Worm (Caenorhabditis elegans) whole organism, midembryonic: ENCODE measurements around the gene unk-1.

Experiments used
- T22C8.4 ChIP-seq: fragments of 200-800 bp; sonication (Bioruptor generic); IDR thresholded peaks from 2 replicates; pipeline ENCODE4 v1.3.6; 2022; ENCODE audit warnings: missing genetic modification characterization, missing compliant biosample characterization
- cog-1 ChIP-seq: sonication (generic microtip); optimal IDR thresholded peaks from 2 replicates; lab custom pipeline; 2016; ENCODE audit warnings: missing genetic modification characterization, missing compliant biosample characterization
- flt-1 ChIP-seq: fragments of 200-800 bp; sonication (Bioruptor generic); IDR thresholded peaks from 2 replicates; pipeline ENCODE4 v1.3.6; 2022; ENCODE audit warnings: missing genetic modification characterization, missing compliant biosample characterization
- klf-2 ChIP-seq: fragments of 200-800 bp; sonication (Bioruptor generic); conservative IDR thresholded peaks from 2 replicates; pipeline ENCODE4 v1.3.6; 2022; ENCODE audit warnings: missing genetic modification reagents, missing genetic modification characterization, missing compliant biosample characterization
- med-1 ChIP-seq: sonication (generic microtip); optimal IDR thresholded peaks from 2 replicates; lab custom pipeline; 2017; ENCODE audit warnings: missing genetic modification characterization, mild to moderate bottlenecking, missing compliant biosample characterization, antibody characterized with exemption, missing genetic modification reagents; ENCODE audit not compliant: insufficient read depth
- ref-1 ChIP-seq: fragments of 200-800 bp; sonication (Bioruptor generic); conservative IDR thresholded peaks from 2 replicates; pipeline ENCODE4 v1.3.6; 2022; ENCODE audit warnings: missing genetic modification reagents, missing genetic modification characterization, missing compliant biosample characterization
- tab-1 ChIP-seq: fragments of 200-800 bp; sonication (Bioruptor generic); IDR thresholded peaks from 2 replicates; pipeline ENCODE4 v1.3.6; 2022; ENCODE audit warnings: missing genetic modification characterization, missing compliant biosample characterization
- ztf-23 ChIP-seq: fragments of 200-800 bp; sonication (Bioruptor generic); IDR thresholded peaks from 2 replicates; pipeline ENCODE4 v1.3.6; 2022; ENCODE audit warnings: missing genetic modification reagents, missing genetic modification characterization, missing compliant biosample characterization
- ztf-29 ChIP-seq: fragments of 200-800 bp; sonication (Bioruptor generic); IDR thresholded peaks from 2 replicates; pipeline ENCODE4 v1.3.6; 2022; ENCODE audit warnings: missing genetic modification reagents, missing genetic modification characterization, missing compliant biosample characterization

Gene unk-1

DNA sequence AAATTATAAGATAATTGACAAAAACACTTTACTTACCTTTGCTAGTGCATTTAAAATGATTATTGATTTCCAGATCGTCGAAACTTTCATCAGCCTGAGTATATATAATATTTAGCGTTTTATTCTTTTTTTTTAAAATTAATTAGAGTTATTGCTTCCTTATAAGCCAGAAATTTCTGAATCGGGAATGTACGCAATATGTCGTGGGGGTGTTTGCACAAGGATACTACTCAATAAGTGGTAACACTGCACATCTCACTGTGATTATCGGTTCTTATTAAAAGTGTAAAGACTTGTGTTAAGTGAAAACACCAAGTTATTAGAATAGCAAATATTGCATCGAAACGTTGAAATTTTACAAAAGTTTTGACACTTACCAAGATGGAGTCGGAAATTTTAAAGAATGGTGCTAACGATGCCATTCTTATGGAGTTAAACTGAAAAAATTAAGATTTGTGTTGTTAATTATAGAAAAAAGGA is 43.0 kb downstream of the unk-1 start, which contains the start of gene dim-1:
Gene dim-1, minus strand, starts transcription at position 430 of the 480 bp plus-strand sequence.
- TF ChIP-seq klf-2 (GFP tag; lab: Robert Waterston, UW): no peak
- no peak for TF ChIP-seq T22C8.4
- TF ChIP-seq med-1 (GFP tag; lab: Kevin White, UChicago): no peak

DNA sequence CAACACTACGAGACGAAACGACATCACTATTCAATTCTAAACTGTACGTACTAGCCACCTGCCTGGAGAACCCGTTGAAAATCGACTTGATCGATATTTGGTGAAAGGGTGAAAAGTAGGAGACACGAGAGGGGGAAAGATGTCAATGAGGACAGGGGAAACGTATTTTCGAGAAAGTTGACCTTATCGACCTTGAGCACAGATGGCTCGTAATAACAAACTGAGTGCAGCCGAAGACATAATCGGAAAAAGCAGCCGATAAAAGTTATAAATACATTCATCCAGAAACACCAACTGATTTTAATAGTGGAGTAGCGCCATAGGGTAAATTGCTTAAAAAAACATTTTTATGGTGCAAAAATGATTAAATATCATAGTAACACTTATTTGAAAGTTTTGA is 45.2 kb downstream of the unk-1 start:
- no peak for TF ChIP-seq klf-2 (GFP tag; lab: Robert Waterston, UW)
- TF ChIP-seq T22C8.4: no peak
- no peak for TF ChIP-seq tab-1
- no peak for TF ChIP-seq cog-1
- TF ChIP-seq ztf-23 (GFP tag; lab: Robert Waterston, UW): no peak
- TF ChIP-seq med-1 (GFP tag; lab: Kevin White, UChicago): no peak
- TF ChIP-seq flt-1 (GFP tag; lab: Robert Waterston, UW): no peak; the same call in 1 of the 2 replicates
- TF ChIP-seq ref-1: no peak
- TF ChIP-seq ztf-29 (GFP tag; lab: Robert Waterston, UW): no peak

DNA sequence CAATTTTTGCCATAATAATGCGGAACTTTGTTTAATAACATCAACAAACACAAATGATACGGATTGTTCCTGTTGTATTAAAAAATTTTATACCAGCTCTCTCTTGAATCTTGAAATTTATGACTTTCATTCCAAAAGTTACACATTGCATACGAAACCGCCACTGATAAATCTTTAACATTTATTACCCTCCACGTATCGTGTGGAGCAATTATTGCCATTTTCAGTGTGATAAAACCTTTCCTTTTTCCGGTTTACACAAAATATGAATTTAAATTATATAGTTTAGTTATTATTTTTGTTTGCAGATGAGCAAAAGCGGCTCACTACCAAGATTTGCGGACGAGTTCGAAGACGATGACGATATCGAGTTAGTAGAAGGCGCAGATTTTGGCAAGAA is 46.0 kb downstream of the unk-1 start, which contains the start of gene C18A11.3:
Gene C18A11.3, plus strand, starts transcription at position 301 of the 400 bp plus-strand sequence.
- TF ChIP-seq ztf-29 (GFP tag; lab: Robert Waterston, UW): no peak
- no peak for TF ChIP-seq med-1 (GFP tag; lab: Kevin White, UChicago)
- no peak for TF ChIP-seq T22C8.4
- no peak for TF ChIP-seq ref-1
- no peak for TF ChIP-seq ztf-23 (GFP tag; lab: Robert Waterston, UW)
- TF ChIP-seq tab-1: no peak

DNA sequence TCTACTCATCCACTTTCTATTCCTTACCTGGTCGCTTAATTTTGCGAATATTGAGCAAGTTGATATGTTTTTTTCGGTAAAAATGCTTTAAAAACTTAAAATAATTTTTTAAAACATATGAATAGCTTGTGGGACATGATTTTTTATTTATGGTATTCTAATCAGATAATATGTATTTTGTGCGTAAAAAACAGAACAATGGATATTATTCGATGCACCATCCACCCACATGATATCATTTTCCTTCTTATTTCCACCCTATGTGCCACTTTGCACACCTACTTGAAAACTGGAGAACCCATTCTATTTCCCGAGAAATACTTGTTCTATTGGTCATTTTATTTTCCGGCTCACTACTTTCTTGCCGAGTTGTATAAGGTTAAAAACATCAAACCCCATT is 52.5 kb downstream of the unk-1 start, which contains the start of gene C18A11.2:
Gene C18A11.2, plus strand, starts transcription at position 301 of the 400 bp plus-strand sequence.
- no peak for TF ChIP-seq klf-2 (GFP tag; lab: Robert Waterston, UW)
- no peak for TF ChIP-seq ztf-29 (GFP tag; lab: Robert Waterston, UW)
- no peak for TF ChIP-seq tab-1
- TF ChIP-seq cog-1: no peak
- no peak for TF ChIP-seq med-1 (GFP tag; lab: Kevin White, UChicago)
- no peak for TF ChIP-seq T22C8.4
- no peak for TF ChIP-seq ztf-23 (GFP tag; lab: Robert Waterston, UW)
- TF ChIP-seq ref-1: no peak
- TF ChIP-seq flt-1 (GFP tag; lab: Robert Waterston, UW): no peak

DNA sequence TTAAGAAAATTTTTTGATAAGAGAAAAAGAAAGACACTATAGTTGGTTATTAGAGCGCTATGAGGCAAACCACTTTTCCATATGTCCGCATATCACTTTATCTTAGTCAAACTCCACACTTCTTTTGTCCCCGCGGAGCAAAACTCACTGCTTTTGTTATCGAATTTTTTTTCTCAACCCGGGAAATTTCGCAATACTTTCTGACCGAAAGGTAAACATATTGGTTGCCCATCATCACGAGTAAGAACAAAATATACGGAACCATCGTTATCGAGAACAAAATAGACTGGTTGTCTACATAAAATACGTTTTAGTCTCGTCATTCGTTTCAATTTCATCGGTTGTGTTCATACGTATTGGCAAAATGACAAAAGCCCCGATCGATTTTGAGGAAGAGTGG is 54.5 kb downstream of the unk-1 start, which contains the start of gene C18A11.1:
Gene C18A11.1, plus strand, starts transcription at position 36 of the 400 bp plus-strand sequence.
- no peak for TF ChIP-seq med-1 (GFP tag; lab: Kevin White, UChicago)
- TF ChIP-seq ref-1: no peak
- no peak for TF ChIP-seq ztf-23 (GFP tag; lab: Robert Waterston, UW)
- no peak for TF ChIP-seq T22C8.4
- TF ChIP-seq ztf-29 (GFP tag; lab: Robert Waterston, UW): no peak

DNA sequence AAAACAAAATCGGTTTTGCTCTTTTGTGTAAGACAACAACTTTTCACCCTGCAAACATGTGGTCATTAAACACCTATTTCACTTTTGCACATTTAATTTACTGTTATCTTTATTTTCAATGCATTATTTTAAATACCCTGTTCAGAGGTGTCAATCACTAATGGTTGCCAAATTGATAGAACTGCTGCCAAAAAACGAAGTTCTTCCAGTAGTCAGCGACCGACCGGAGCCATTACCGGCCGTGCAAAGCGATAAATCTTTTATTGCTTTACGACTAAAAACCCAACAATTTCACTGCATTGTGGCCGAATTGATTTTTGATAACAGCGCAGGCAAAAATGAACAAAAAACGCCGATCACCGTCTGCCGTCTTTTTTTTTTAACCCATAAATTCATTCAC is 59.7 kb downstream of the unk-1 start:
- no peak for TF ChIP-seq tab-1
- no peak for TF ChIP-seq ztf-29 (GFP tag; lab: Robert Waterston, UW)
- no peak for TF ChIP-seq T22C8.4
- no peak for TF ChIP-seq cog-1
- TF ChIP-seq flt-1 (GFP tag; lab: Robert Waterston, UW): no peak
- no peak for TF ChIP-seq ztf-23 (GFP tag; lab: Robert Waterston, UW)
- TF ChIP-seq klf-2 (GFP tag; lab: Robert Waterston, UW): no peak
- TF ChIP-seq ref-1: no peak
- TF ChIP-seq med-1 (GFP tag; lab: Kevin White, UChicago): no peak
